Fruit fly (Drosophila melanogaster): ENCODE data around the gene CG8915.

- no peak for TF ChIP-seq fd102C (GFP tag; optimal IDR thresholded peaks at IDR 0.05)
- no peak for TF ChIP-seq ssp (GFP tag; IDR thresholded peaks at IDR 0.05)
- TF ChIP-seq seq (GFP tag; IDR thresholded peaks at IDR 0.05) = no peak
- no peak for TF ChIP-seq bsh (GFP tag; optimal IDR thresholded peaks at IDR 0.05)
- TF ChIP-seq ftz-f1 (GFP tag; optimal IDR thresholded peaks at IDR 0.05) = no peak
- TF ChIP-seq Side (GFP tag; optimal IDR thresholded peaks at IDR 0.05) = no peak
- no peak for TF ChIP-seq pros (GFP tag; optimal IDR thresholded peaks at IDR 0.05)
- TF ChIP-seq usp (GFP tag; optimal IDR thresholded peaks at IDR 0.05) = no peak
- TF ChIP-seq stwl (tag; optimal IDR thresholded peaks at IDR 0.05) = no peak
- no peak for TF ChIP-seq CG7839 (tag; optimal IDR thresholded peaks at IDR 0.05)
Observed at dm6 chrX:17274798-17275197, 30.0 kb upstream of the CG8915 start.
